Worm (Caenorhabditis elegans) whole organism, L2 larva: ENCODE measurements around the gene Y49F6B.6.

Source experiments
- C34F6.9 ChIP-seq: fragments of 150-350 bp; optimal IDR thresholded peaks from 2 replicates; lab custom pipeline; 2014; ENCODE audit warnings: missing biosample characterization, missing genetic modification characterization
- F13H6.1 ChIP-seq: sonication (generic microtip); optimal IDR thresholded peaks from 2 replicates; lab custom pipeline; 2016; ENCODE audit warnings: missing genetic modification characterization, missing compliant biosample characterization
- Y55F3AM.14 ChIP-seq: fragments of 200-800 bp; sonication (Bioruptor generic); optimal IDR thresholded peaks from 2 replicates; lab custom pipeline; 2018; ENCODE audit warnings: mild to moderate bottlenecking, missing genetic modification characterization, missing compliant biosample characterization
- ZK546.5 ChIP-seq: sonication (generic microtip); optimal IDR thresholded peaks from 2 replicates; lab custom pipeline; 2017; ENCODE audit warnings: missing biosample characterization, missing genetic modification characterization
- alr-1 ChIP-seq: fragments of 150-350 bp; optimal IDR thresholded peaks from 2 replicates; lab custom pipeline; 2014; ENCODE audit warnings: missing biosample characterization, missing genetic modification characterization
- aly-2 ChIP-seq: fragments of 150-350 bp; optimal IDR thresholded peaks from 2 replicates; lab custom pipeline; 2014; ENCODE audit warnings: missing biosample characterization, missing genetic modification characterization
- ama-1 ChIP-seq: fragments of 150-350 bp; optimal IDR thresholded peaks from 2 replicates; lab custom pipeline; 2018; ENCODE audit warnings: inconsistent platforms
- blmp-1 ChIP-seq: sonication (generic microtip); optimal IDR thresholded peaks from 2 replicates; lab custom pipeline; 2017; ENCODE audit warnings: missing genetic modification characterization, mild to moderate bottlenecking, missing compliant biosample characterization, antibody characterized with exemption, moderate library complexity; ENCODE audit not compliant: insufficient read depth
- ceh-16 ChIP-seq: fragments of 150-350 bp; optimal IDR thresholded peaks from 2 replicates; lab custom pipeline; 2014; ENCODE audit warnings: missing biosample characterization, missing genetic modification characterization
- ceh-82 ChIP-seq: fragments of 150-350 bp; optimal IDR thresholded peaks from 2 replicates; lab custom pipeline; 2014; ENCODE audit warnings: missing biosample characterization, missing genetic modification characterization
- crh-2 ChIP-seq: sonication (generic microtip); optimal IDR thresholded peaks from 2 replicates; lab custom pipeline; 2017; ENCODE audit warnings: missing biosample characterization, missing genetic modification characterization
- egl-27 ChIP-seq: sonication (generic microtip); optimal IDR thresholded peaks from 3 replicates; lab custom pipeline; 2017; ENCODE audit warnings: missing biosample characterization, missing genetic modification reagents, missing genetic modification characterization
- elt-3 ChIP-seq: sonication (generic microtip); optimal IDR thresholded peaks from 2 replicates; lab custom pipeline; 2017; ENCODE audit warnings: missing biosample characterization, missing genetic modification characterization
- fos-1 ChIP-seq: fragments of 150-350 bp; optimal IDR thresholded peaks from 2 replicates; lab custom pipeline; 2014; ENCODE audit warnings: missing biosample characterization, missing genetic modification characterization
- lin-11 ChIP-seq: fragments of 150-350 bp; sonication (generic microtip); optimal IDR thresholded peaks from 2 replicates; lab custom pipeline; 2014; ENCODE audit warnings: missing biosample characterization, missing genetic modification characterization, inconsistent platforms, mixed read lengths
- lin-13 ChIP-seq: fragments of 150-350 bp; optimal IDR thresholded peaks from 2 replicates; lab custom pipeline; 2014; ENCODE audit warnings: missing biosample characterization, missing genetic modification reagents, missing genetic modification characterization
- lin-39 ChIP-seq: fragments of 150-350 bp; optimal IDR thresholded peaks from 2 replicates; lab custom pipeline; 2014; ENCODE audit warnings: missing biosample characterization, missing genetic modification reagents, missing genetic modification characterization
- lsy-2 ChIP-seq, 2 experiments: fragments of 150-350 bp in 1 of 2; sonication (generic microtip) in 1 of 2; optimal IDR thresholded peaks; 2 replicates each; lab custom pipeline; 2014 to 2017; ENCODE audit warnings: missing biosample characterization in 2 of 2, missing genetic modification characterization in 2 of 2
- mab-5 ChIP-seq: fragments of 150-350 bp; optimal IDR thresholded peaks from 2 replicates; lab custom pipeline; 2014; ENCODE audit warnings: missing biosample characterization, missing genetic modification characterization
- mbf-1 ChIP-seq: sonication (generic microtip); optimal IDR thresholded peaks from 2 replicates; lab custom pipeline; 2017; ENCODE audit warnings: missing biosample characterization, missing genetic modification characterization
- mdl-1 ChIP-seq, 2 experiments: fragments of 150-350 bp in 1 of 2; sonication (generic microtip) in 1 of 2; optimal IDR thresholded peaks; 2 replicates each; lab custom pipeline; 2017; ENCODE audit warnings: missing biosample characterization in 2 of 2, missing genetic modification characterization in 2 of 2
- nhr-10 ChIP-seq: sonication (generic microtip); optimal IDR thresholded peaks from 2 replicates; lab custom pipeline; 2017; ENCODE audit warnings: missing biosample characterization, missing genetic modification characterization
- nhr-12 ChIP-seq: fragments of 150-350 bp; optimal IDR thresholded peaks from 2 replicates; lab custom pipeline; 2014; ENCODE audit warnings: missing biosample characterization, missing genetic modification characterization
- nhr-21 ChIP-seq: fragments of 150-350 bp; optimal IDR thresholded peaks from 2 replicates; lab custom pipeline; 2014; ENCODE audit warnings: missing biosample characterization, missing genetic modification characterization
- nhr-23 ChIP-seq: fragments of 150-350 bp; optimal IDR thresholded peaks from 2 replicates; lab custom pipeline; 2014; ENCODE audit warnings: missing biosample characterization, missing genetic modification reagents, missing genetic modification characterization
- nhr-25 ChIP-seq: fragments of 150-350 bp; sonication (generic microtip); optimal IDR thresholded peaks from 3 replicates; lab custom pipeline; 2014; ENCODE audit warnings: missing biosample characterization, missing genetic modification characterization
- nhr-6 ChIP-seq: fragments of 150-350 bp; optimal IDR thresholded peaks from 2 replicates; lab custom pipeline; 2014; ENCODE audit warnings: missing biosample characterization, missing genetic modification characterization
- nhr-77 ChIP-seq: fragments of 150-350 bp; optimal IDR thresholded peaks from 2 replicates; lab custom pipeline; 2014; ENCODE audit warnings: missing biosample characterization, missing genetic modification characterization
- sem-4 ChIP-seq: fragments of 150-350 bp; optimal IDR thresholded peaks from 2 replicates; lab custom pipeline; 2014; ENCODE audit warnings: missing biosample characterization, missing genetic modification reagents, missing genetic modification characterization
- sma-9 ChIP-seq, 2 experiments: fragments of 150-350 bp in 1 of 2; sonication (generic microtip) in 1 of 2; optimal IDR thresholded peaks; 2 replicates each; lab custom pipeline; 2014 to 2016; ENCODE audit warnings: missing genetic modification characterization in 2 of 2, mild to moderate bottlenecking in 1 of 2, missing biosample characterization in 1 of 2, missing compliant biosample characterization in 1 of 2, missing genetic modification reagents in 1 of 2, moderate library complexity in 1 of 2
- snpc-4 ChIP-seq: fragments of 150-350 bp; optimal IDR thresholded peaks from 2 replicates; lab custom pipeline; 2014; ENCODE audit warnings: missing biosample characterization, missing genetic modification characterization
- unc-39 ChIP-seq: fragments of 150-350 bp; optimal IDR thresholded peaks from 2 replicates; lab custom pipeline; 2014; ENCODE audit warnings: missing biosample characterization, missing genetic modification characterization
- unc-55 ChIP-seq: fragments of 150-350 bp; sonication (generic microtip); optimal IDR thresholded peaks from 3 replicates; lab custom pipeline; 2014; ENCODE audit warnings: missing biosample characterization, missing genetic modification reagents, missing genetic modification characterization
- unc-62 ChIP-seq: fragments of 150-350 bp; optimal IDR thresholded peaks from 2 replicates; lab custom pipeline; 2014; ENCODE audit warnings: missing biosample characterization, missing genetic modification reagents, missing genetic modification characterization
- ztf-11 ChIP-seq: sonication (generic microtip); optimal IDR thresholded peaks from 2 replicates; lab custom pipeline; 2017; ENCODE audit warnings: missing biosample characterization, missing genetic modification characterization

Y49F6B.6 gene

DNA sequence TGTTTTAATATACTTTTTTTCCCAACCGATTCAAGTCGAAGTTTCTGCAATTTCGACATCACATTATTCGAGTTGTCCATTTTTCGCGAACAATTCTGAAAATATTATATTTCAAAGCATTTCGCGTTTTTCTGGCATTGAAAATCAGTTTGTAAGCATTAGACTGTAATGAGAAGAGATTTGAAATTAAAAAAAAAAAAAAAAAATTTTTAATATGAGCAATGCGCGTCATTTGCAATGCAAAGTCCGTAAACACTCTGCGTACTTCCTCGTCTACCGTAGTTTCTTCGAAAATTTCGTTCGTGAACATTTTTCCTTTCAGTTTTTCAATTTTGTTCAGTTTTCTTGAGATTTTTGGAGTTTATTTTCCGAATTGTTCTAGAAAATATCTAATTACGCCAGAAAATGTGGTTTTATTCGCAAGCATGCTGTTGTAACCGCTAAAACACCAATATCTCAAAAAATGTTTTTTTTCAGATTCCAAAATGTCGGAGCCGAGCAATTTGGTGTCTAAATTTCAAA is 27.6 kb upstream of the Y49F6B.6 start, which contains the start of the genes C16C8.5 and C16C8.16:
Gene C16C8.5, minus strand, starts transcription at position 101 of the 522 bp plus-strand sequence.
Gene C16C8.16, plus strand, starts transcription at position 472 of the 522 bp plus-strand sequence.
- TF ChIP-seq ztf-11 (tag; lab: Kevin White, UChicago): no peak
- TF ChIP-seq sma-9 (GFP tag; optimal IDR thresholded peaks at IDR 0.05; lab: Kevin White, UChicago): no peak
- no peak for TF ChIP-seq sma-9 (tag; optimal IDR thresholded peaks at IDR 0.05; lab: Kevin White, UChicago)
- TF ChIP-seq unc-55: no peak

DNA sequence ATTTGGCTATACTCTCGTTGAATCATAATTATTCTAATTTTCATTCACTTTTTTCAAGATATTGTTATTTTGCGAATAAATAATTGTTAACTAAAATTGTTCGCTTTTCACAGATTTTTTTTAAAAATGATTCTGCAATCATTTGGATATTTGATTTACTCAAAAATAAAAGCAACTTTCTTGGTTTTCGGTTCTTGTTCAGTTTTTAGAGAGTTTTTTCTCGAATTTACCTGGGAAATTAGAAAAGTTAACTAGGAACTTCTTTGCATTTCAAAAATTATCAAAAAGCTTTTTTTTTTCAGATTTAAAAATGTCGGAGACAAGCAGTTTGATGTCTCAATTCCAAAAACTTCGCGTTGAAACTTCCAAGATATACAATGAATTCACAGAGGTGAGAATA is 26.3 kb upstream of the Y49F6B.6 start, which contains the start of the genes C16C8.20 and gldi-6:
Gene C16C8.20, plus strand, starts transcription at position 301 of the 400 bp plus-strand sequence.
Gene gldi-6, plus strand, starts transcription at position 301 of the 400 bp plus-strand sequence.
- TF ChIP-seq sem-4 (tag; lab: Kevin White, UChicago): no peak
- no peak for TF ChIP-seq mab-5
- TF ChIP-seq ama-1: no peak
- TF ChIP-seq nhr-77 (tag; lab: Kevin White, UChicago): no peak
- TF ChIP-seq alr-1 (tag; lab: Kevin White, UChicago): no peak
- TF ChIP-seq egl-27 (tag; lab: Kevin White, UChicago): no peak
- TF ChIP-seq crh-2 (tag; lab: Kevin White, UChicago): no peak
- TF ChIP-seq fos-1 (tag; lab: Kevin White, UChicago): no peak

DNA sequence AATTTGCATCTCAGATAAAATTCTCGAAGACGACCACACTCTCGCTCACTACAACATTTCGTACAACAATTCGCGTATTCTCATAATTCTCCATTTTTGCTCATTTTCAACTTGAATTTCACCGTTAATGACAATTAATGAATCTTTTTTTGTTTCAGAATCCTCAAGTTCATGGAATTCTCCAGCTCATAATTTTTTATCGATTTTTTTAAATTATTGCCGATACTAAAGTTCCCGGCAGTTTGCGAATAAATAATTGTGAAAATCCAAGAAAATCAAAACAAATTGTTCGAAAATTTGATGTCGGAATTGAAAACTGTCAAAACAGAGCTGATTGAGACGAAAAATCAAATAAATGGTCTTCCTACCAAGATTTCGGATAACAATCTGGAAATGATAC is 25.0 kb upstream of the Y49F6B.6 start, which contains the start of gene C16C8.21:
Gene C16C8.21, plus strand, starts transcription at position 301 of the 400 bp plus-strand sequence.
- no peak for TF ChIP-seq F13H6.1 (tag; lab: Kevin White, UChicago)
- no peak for TF ChIP-seq fos-1 (tag; lab: Kevin White, UChicago)
- TF ChIP-seq nhr-6 (tag; lab: Kevin White, UChicago): no peak
- TF ChIP-seq nhr-12: no peak
- TF ChIP-seq unc-62 (GFP tag; lab: Kevin White, UChicago): no peak
- TF ChIP-seq unc-39 (tag; lab: Kevin White, UChicago): no peak
- no peak for TF ChIP-seq aly-2
- TF ChIP-seq blmp-1 (tag; lab: Kevin White, UChicago): no peak
- no peak for TF ChIP-seq Y55F3AM.14
- TF ChIP-seq ZK546.5: no peak
- TF ChIP-seq mbf-1 (tag; lab: Kevin White, UChicago): no peak
- TF ChIP-seq lin-13 (GFP tag; lab: Kevin White, UChicago): no peak
- no peak for TF ChIP-seq snpc-4
- TF ChIP-seq elt-3: no peak
- no peak for TF ChIP-seq nhr-23 (tag; lab: Kevin White, UChicago)
- TF ChIP-seq sma-9 (GFP tag; optimal IDR thresholded peaks at IDR 0.05; lab: Kevin White, UChicago): no peak
- TF ChIP-seq sma-9 (tag; optimal IDR thresholded peaks at IDR 0.05; lab: Kevin White, UChicago): no peak
- TF ChIP-seq ceh-82 (tag; lab: Kevin White, UChicago): no peak
- no peak for TF ChIP-seq C34F6.9 (tag; lab: Kevin White, UChicago)
- TF ChIP-seq lin-39 (tag; lab: Kevin White, UChicago): no peak

DNA sequence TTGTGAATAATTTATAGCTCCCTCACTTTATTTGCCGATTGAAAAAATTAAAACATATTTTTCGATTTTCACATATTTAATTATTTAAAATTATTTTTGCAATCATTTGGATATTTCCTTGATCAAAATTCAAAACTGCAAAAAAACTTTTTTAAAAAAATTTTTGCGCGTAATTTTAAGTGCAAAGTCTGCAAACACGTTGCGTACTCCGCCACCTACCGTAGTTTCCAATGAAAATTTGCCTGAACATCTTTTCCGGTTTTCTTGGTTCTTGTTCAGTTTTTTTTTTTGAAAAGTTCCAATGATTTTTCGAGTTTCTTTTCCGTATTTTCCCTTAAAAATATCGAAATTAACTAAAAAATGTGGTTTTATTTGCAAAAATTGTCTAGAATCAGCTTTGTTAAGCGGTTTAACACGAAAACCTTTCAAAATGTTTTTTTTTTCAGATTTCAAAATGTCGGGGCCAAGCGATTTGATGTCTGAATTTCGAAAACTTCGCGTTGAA is 24.1 kb upstream of the Y49F6B.6 start, which contains the start of gene C16C8.25:
Gene C16C8.25, plus strand, starts transcription at position 455 of the 505 bp plus-strand sequence.
- TF ChIP-seq nhr-12 (no peak), unc-39 (tag; lab: Kevin White, UChicago) (no peak), mdl-1 (tag; optimal IDR thresholded peaks at IDR 0.05; lab: Kevin White, UChicago) (no peak), ceh-82 (tag; lab: Kevin White, UChicago) (no peak), lsy-2 (tag; optimal IDR thresholded peaks at IDR 0.05; lab: Kevin White, UChicago) (no peak), nhr-10 (tag; lab: Kevin White, UChicago) (no peak), mab-5 (no peak), lin-11 (tag; lab: Kevin White, UChicago) (no peak), nhr-77 (tag; lab: Kevin White, UChicago) (no peak), elt-3 (no peak), nhr-25 (tag; lab: Kevin White, UChicago) (no peak), fos-1 (tag; lab: Kevin White, UChicago) (no peak), lin-39 (tag; lab: Kevin White, UChicago) (no peak), ceh-16 (tag; lab: Kevin White, UChicago) (no peak), nhr-21 (tag; lab: Kevin White, UChicago) (no peak)
